Fruit fly (Drosophila melanogaster) ovary, adult (tissue): ENCODE measurements around the gene CG31176.
A peak's percentile ranks its signal among the peaks of the same experiment; 100 is the strongest.

Experiments used
- CG17801 ChIP-seq: fragments of 200-800 bp; optimal IDR thresholded peaks from 2 replicates; lab custom pipeline; 2019; ENCODE audit warnings: missing biosample characterization, mild to moderate bottlenecking, missing genetic modification characterization, moderate library complexity; ENCODE audit not compliant: partially characterized antibody

Gene CG31176

DNA sequence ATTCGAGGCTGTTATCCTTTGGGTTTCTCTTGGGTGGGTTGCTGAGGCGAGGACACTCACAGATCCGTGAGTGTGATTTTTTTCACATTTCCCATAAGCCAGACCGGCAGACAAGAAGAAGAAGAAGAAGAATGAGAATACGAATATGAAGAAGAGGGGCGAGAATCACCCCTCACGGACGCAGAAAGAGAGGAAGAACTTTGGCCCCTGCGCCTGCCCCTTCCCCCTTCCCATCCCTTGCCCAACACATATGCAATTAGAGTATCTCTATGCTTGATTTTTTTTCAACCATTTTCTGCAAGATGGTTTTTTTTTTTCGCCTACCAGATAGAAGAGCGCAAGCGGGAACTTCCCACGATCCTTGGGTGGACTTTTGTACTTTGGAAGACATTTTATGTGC, 84.8 kb downstream of the CG31176 start:
- no peak for TF ChIP-seq CG17801 (GFP tag; lab: Kevin White, UChicago)

- no peak for TF ChIP-seq CG17801 (GFP tag; lab: Kevin White, UChicago)
Measured at dm6 chr3R:21633781-21634102, 85.7 kb downstream of the CG31176 start.

dm6 chr3R:21632930-21633780, 86.3 kb downstream of the CG31176 start:
- TF ChIP-seq CG17801 (GFP tag; lab: Kevin White, UChicago): peak; percentile 96

DNA sequence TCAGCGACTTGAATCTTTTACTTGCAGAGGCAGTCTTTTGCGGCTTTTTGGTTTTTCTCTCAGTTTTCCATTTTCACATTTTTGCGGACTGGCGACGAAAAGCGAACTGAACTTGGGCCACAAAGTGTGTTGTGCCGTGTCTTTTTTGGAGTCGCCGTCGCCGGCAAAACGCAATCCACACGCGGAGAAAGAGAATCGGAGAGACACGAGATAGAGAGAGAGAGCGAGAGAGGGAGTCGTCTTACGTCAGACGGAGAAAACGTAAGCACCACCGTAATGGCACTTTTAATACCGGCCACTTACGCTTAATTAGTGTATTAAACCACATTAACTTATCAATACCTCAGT, 86.9 kb downstream of the CG31176 start:
- no peak for TF ChIP-seq CG17801 (GFP tag; lab: Kevin White, UChicago)

DNA sequence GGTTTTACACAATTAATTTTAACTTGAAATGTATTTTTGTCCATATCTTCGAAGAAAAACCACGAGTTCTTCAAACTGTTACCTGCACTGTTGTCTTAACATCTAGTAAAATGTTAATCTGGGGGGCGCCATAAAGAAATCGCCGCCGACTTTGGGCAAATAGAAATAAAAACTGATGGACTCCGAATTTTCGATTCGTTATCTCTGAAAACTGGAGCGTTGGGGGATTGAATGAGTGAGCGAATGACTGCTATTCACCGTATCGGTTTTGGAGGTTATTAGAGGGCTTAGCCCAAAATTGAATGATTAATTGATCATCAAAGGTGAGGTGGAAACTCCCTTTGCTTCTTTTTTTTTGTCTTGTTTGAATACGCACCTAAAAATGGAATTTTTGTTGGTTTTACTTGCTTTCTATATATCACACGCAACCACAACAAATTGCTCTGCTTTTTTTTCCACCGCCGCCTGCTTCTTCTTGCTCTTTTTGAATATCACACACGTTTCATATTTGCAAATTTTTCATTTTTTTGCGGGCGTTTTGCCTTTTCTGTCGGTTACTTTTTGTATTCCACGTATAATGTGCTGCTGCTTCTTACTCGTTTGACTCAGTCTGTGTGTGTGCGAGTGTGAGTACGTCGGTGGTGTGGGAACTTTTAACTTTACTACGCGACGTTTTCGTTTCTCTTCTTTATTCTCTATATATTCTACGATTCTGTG, 87.5 kb downstream of the CG31176 start:
- peak; percentile 51 for TF ChIP-seq CG17801 (GFP tag; lab: Kevin White, UChicago)

dm6 chr3R:21630979-21631499, 88.4 kb downstream of the CG31176 start:
- no peak for TF ChIP-seq CG17801 (GFP tag; lab: Kevin White, UChicago)

- TF ChIP-seq CG17801 (GFP tag; lab: Kevin White, UChicago): peak; percentile 51
Measured at dm6 chr3R:21630226-21630857, 89.1 kb downstream of the CG31176 start.

DNA sequence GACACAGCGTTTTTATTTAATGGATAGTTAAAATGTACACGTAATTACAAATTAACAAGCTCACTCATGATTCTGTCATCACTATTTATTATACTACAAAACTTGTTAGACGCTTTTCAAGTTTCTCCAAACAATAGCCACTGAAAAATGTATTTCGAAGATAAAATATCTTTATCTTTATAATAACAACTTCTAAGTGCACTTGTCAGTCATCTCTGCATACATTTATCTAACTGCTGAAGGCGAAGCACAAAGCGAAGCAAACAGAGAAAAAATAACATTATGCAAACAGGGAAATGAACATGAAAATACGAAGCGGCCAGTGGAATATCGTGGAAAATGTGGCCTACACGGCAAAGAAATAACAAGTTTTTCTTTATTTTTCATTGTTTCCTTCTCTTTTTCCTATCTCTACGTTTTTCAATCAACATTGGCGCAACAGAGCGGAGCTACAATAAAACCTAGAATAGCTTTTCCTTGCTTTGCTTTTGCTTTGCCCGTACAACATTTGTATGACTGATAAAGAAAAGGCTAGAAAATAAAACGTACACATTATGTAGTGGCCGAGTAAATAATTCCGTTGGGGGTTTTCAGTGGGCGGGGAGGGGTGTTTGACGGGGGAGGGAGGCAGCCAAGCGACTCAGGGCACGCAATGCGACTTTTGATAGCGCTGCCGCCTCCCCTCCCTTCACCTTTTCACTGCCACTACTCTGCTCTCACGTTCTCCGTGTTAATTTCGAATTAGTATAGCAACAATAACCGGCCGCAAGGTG, 89.9 kb downstream of the CG31176 start:
- no peak for TF ChIP-seq CG17801 (GFP tag; lab: Kevin White, UChicago)

DNA sequence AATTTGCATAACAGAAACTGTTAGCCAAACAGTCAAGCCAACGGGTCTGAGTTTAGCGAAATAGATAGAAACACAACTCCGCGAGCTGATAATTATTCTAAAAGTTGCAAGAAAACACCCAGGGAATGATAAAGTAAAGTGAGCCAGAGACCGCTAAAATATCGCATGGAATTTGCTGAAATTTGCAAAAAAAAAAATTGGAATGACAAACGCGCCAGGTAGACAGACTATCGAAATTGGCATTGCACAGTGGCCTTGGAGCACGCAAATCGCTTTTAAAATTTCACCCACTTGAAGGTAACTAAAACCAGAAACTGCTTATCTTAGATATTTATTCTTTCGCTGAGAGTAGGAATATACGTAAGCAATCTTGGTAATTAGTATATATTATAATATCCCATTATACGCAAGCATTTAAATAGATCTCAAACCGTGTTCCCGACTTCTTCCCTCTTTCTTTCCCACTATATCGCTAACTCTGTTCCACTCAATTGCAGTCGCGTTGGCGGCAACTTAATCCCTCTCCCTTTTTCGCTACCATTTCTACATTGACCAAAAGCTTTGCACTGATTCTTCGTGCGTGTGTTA, 91.2 kb downstream of the CG31176 start:
- no peak for TF ChIP-seq CG17801 (GFP tag; lab: Kevin White, UChicago)

dm6 chr3R:21627752-21628151, 91.7 kb downstream of the CG31176 start:
- TF ChIP-seq CG17801 (GFP tag; lab: Kevin White, UChicago): peak; percentile 83

dm6 chr3R:21626103-21626897, 93.2 kb downstream of the CG31176 start:
- peak; percentile 47 for TF ChIP-seq CG17801 (GFP tag; lab: Kevin White, UChicago)

dm6 chr3R:21624352-21624954, 95.0 kb downstream of the CG31176 start:
- TF ChIP-seq CG17801 (GFP tag; lab: Kevin White, UChicago): no peak
